Fruit fly (Drosophila melanogaster): Measurements from ENCODE around the gene CG3345.

Gene CG3345

DNA sequence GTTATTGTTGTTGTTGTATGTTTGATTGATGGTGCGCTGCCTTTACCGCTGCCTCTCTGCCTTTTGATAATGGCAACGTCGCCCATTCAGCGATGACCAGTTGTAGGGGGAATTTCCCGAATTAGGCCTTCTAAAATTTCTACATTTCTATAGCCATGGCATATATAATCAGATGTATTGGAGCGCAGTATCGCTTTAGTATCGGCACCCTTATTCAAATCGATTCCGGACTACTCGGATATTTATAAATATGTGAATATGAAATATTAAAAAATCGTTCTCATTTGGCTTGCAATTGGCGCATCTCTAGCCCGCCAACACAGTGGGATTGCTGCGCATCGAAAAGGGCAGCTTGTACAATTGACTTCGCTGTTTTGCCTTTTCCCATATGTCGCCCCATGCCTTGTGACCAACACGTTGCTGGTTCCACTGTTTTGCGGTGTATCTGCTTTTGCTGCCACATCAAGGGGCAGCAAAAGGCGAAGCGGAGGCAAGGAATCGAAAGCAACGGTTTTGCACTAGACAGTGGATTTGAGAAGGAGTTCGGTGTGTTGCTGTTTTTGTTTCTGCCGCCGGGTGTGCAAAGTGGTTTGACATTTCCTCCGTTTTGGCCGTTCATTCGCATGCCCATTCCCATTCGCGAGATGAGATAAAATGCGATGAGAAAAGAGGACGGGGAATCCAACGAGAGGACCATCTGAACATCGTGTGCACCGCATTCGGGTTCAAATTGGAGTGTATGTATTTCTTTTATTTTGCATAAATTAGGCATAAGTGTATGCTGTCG, 44.1 kb upstream of the CG3345 start (continued):
- TF ChIP-seq gce (GFP tag; IDR thresholded peaks at IDR 0.05) (no peak), Blimp-1 (GFP tag; optimal IDR thresholded peaks at IDR 0.05) (no peak), unc-4 (GFP tag; IDR thresholded peaks at IDR 0.05; ENCODE audit: partially characterized antibody) (no peak), tll (GFP tag; optimal IDR thresholded peaks at IDR 0.05) (no peak), Fer2 (tag; optimal IDR thresholded peaks at IDR 0.05) (peak; percentile 17), Ssrp (tag; optimal IDR thresholded peaks at IDR 0.05) (peak; percentile 63), CG18599 (GFP tag; optimal IDR thresholded peaks at IDR 0.05) (peak; percentile 79), sd (tag; optimal IDR thresholded peaks at IDR 0.05) (no peak), CG15269 (tag; optimal IDR thresholded peaks at IDR 0.05) (no peak), CG4820 (GFP tag; optimal IDR thresholded peaks at IDR 0.05) (peak; percentile 30), pan (optimal IDR thresholded peaks at IDR 0.05) (no peak), pan (GFP tag; optimal IDR thresholded peaks at IDR 0.05 in 1 of 2, IDR thresholded peaks at IDR 0.05 in 1 of 2) (peak in 1 of 2 experiments; percentile 57), CG12744 (GFP tag; optimal IDR thresholded peaks at IDR 0.05) (no peak), CG13296 (GFP tag; optimal IDR thresholded peaks at IDR 0.05) (peak; percentile 72), Ets97D (GFP tag; optimal IDR thresholded peaks at IDR 0.05) (peak; percentile 21), CG6854 (GFP tag; optimal IDR thresholded peaks at IDR 0.05) (peak; percentile 37), mam (GFP tag; optimal IDR thresholded peaks at IDR 0.05) (peak; percentile 60), NfI (GFP tag; optimal IDR thresholded peaks at IDR 0.05) (peak; percentile 66), ap (GFP tag; IDR thresholded peaks at IDR 0.05) (peak; percentile 37; the same call in 1 of the 2 replicates), dysf (GFP tag; IDR thresholded peaks at IDR 0.05) (peak; percentile 61; the same call in 2 of the 3 replicates), TFAM (GFP tag; optimal IDR thresholded peaks at IDR 0.05) (peak; percentile 10), peb (GFP tag; IDR thresholded peaks at IDR 0.05) (peak; percentile 41; the same call in 1 of the 2 replicates), unpg (GFP tag; optimal IDR thresholded peaks at IDR 0.05) (no peak), CG9609 (GFP tag; optimal IDR thresholded peaks at IDR 0.05) (peak; percentile 31), Abd-B (GFP tag; optimal IDR thresholded peaks at IDR 0.05) (no peak), Hey (tag; optimal IDR thresholded peaks at IDR 0.05) (no peak), hth (optimal IDR thresholded peaks at IDR 0.05) (no peak), Dfd (GFP tag; optimal IDR thresholded peaks at IDR 0.05) (no peak), CG15514 (GFP tag; optimal IDR thresholded peaks at IDR 0.05) (peak; percentile 54), NK7.1 (GFP tag; optimal IDR thresholded peaks at IDR 0.05) (no peak), CG10267 (tag; optimal IDR thresholded peaks at IDR 0.05) (peak; percentile 36), ranshi (GFP tag; IDR thresholded peaks at IDR 0.05) (no peak; the same call in 1 of the 2 replicates), CG1832 (GFP tag; optimal IDR thresholded peaks at IDR 0.05) (no peak), tx (GFP tag; optimal IDR thresholded peaks at IDR 0.05) (peak; percentile 30), gem (tag; optimal IDR thresholded peaks at IDR 0.05) (peak; percentile 73), CG3995 (GFP tag; optimal IDR thresholded peaks at IDR 0.05) (peak; percentile 5), CG11247 (GFP tag; IDR thresholded peaks at IDR 0.05) (peak; percentile 37; the same call in 1 of the 2 replicates), CG4360 (GFP tag; IDR thresholded peaks at IDR 0.05) (no peak), Atf6 (GFP tag; IDR thresholded peaks at IDR 0.05) (peak; percentile 64; the same call in 1 of the 2 replicates), Nf-YB (GFP tag; optimal IDR thresholded peaks at IDR 0.05) (no peak), YL-1 (GFP tag; optimal IDR thresholded peaks at IDR 0.05) (peak; percentile 7), btn (GFP tag; optimal IDR thresholded peaks at IDR 0.05) (no peak), otp (GFP tag; IDR thresholded peaks at IDR 0.05) (peak; percentile 60; the same call in 2 of the 3 replicates), Drgx (GFP tag; IDR thresholded peaks at IDR 0.05) (peak; percentile 67), Myb (GFP tag; optimal IDR thresholded peaks at IDR 0.05) (peak; percentile 3), bbx (GFP tag; IDR thresholded peaks at IDR 0.05; ENCODE audit: partially characterized antibody) (no peak; the same call in 1 of the 2 replicates), dimm (GFP tag; IDR thresholded peaks at IDR 0.05) (no peak), Xrp1 (GFP tag; IDR thresholded peaks at IDR 0.05) (peak; percentile 70), Hr78 (GFP tag; optimal IDR thresholded peaks at IDR 0.05) (no peak)
